Worm (Caenorhabditis elegans) whole organism, young adult: ENCODE data around the gene ZC196.4.

Experiments used
- aptf-3 ChIP-seq: fragments of 200-800 bp; sonication (Bioruptor generic); IDR thresholded peaks from 2 replicates; pipeline ENCODE4 v1.3.6; 2022; ENCODE audit warnings: missing genetic modification characterization, missing compliant biosample characterization
- hsf-1 ChIP-seq: fragments of 200-800 bp; sonication (Bioruptor generic); IDR thresholded peaks from 2 replicates; pipeline ENCODE4 v1.3.6; 2022; ENCODE audit warnings: missing genetic modification reagents, missing genetic modification characterization, missing compliant biosample characterization
- nhr-90 ChIP-seq: sonication (generic microtip); optimal IDR thresholded peaks from 2 replicates; lab custom pipeline; 2016; ENCODE audit warnings: missing genotype, mild to moderate bottlenecking, missing genetic modification characterization, missing compliant biosample characterization
- pha-4 ChIP-seq: fragments of 150-350 bp; sonication (generic microtip); optimal IDR thresholded peaks from 2 replicates; lab custom pipeline; 2014; ENCODE audit warnings: missing biosample characterization, missing genetic modification reagents, missing genetic modification characterization
- rpc-1 ChIP-seq, 2 experiments: fragments of 150-350 bp in 1 of 2; sonication (generic microtip) in 1 of 2; optimal IDR thresholded peaks; 2 replicates each; lab custom pipeline; 2014 to 2018; ENCODE audit warnings: missing biosample characterization in 1 of 2, missing genetic modification characterization in 1 of 2, missing genetic modification reagents in 1 of 2, missing genotype in 1 of 2
- snpc-4 ChIP-seq, 5 experiments: fragments of 150-350 bp in 1 of 5; sonication (generic microtip) in 4 of 5; optimal IDR thresholded peaks; 2 replicates each; lab custom pipeline; 2014 to 2018; ENCODE audit warnings: missing genetic modification characterization in 5 of 5, missing biosample characterization in 3 of 5, antibody characterized with exemption in 2 of 5, mild to moderate bottlenecking in 2 of 5, missing compliant biosample characterization in 2 of 5, missing genotype in 2 of 5, moderate library complexity in 2 of 5, missing genetic modification reagents in 1 of 5
- ztf-28 ChIP-seq: fragments of 200-800 bp; sonication (Bioruptor generic); IDR thresholded peaks from 2 replicates; pipeline ENCODE4 v1.3.6; 2022; ENCODE audit warnings: missing genetic modification reagents, missing genetic modification characterization, missing compliant biosample characterization

ce11 chrV:8736369-8736768, 3.5 kb downstream of the ZC196.4 start, which contains the start of gene ZC196.3:
- TF ChIP-seq snpc-4 (GFP tag; optimal IDR thresholded peaks at IDR 0.05; lab: Kevin White, UChicago) (no peak), snpc-4 (tag; optimal IDR thresholded peaks at IDR 0.05; lab: Kevin White, UChicago) (no peak), ztf-28 (no peak), rpc-1 (optimal IDR thresholded peaks at IDR 0.05; lab: Kevin White, UChicago) (no peak), rpc-1 (tag; optimal IDR thresholded peaks at IDR 0.05; lab: Kevin White, UChicago) (no peak), hsf-1 (no peak), nhr-90 (tag; lab: Kevin White, UChicago) (no peak), pha-4 (tag; lab: Kevin White, UChicago) (no peak), aptf-3 (no peak)
